Fruit fly (Drosophila melanogaster): ENCODE measurements around the gene CG8028.

CG8028 gene

DNA sequence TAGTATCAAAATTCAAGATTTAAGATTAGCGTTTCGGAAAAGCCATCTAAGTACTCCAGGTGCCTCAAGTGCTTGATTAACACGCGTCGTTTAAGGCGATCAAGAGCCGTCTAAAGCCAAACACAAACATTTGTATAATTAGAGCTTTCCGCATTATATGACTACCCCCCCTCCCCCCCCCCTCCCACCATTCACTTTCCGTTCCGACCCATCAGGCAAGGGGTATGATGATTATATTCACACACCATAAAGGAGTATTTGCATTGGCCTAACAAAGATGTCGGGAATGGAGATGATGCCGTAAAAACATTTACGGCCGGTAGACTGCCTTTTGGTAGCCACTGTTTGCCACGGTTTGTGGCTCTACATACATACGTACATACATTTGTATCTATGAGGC lies 26.4 kb upstream of the CG8028 start (continued):
- TF ChIP-seq CG12391 (tag; optimal IDR thresholded peaks at IDR 0.05) = no peak
- TF ChIP-seq Optix (GFP tag; IDR thresholded peaks at IDR 0.05) = no peak
- TF ChIP-seq CG18599 (GFP tag; optimal IDR thresholded peaks at IDR 0.05) = peak; percentile 63
- TF ChIP-seq phol (tag; optimal IDR thresholded peaks at IDR 0.05) = no peak
- no peak for TF ChIP-seq CG16863 (GFP tag; optimal IDR thresholded peaks at IDR 0.05)
- TF ChIP-seq CG14050 (GFP tag; IDR thresholded peaks at IDR 0.05) = no peak
- TF ChIP-seq CG17802 (tag; optimal IDR thresholded peaks at IDR 0.05) = no peak
- TF ChIP-seq HmgZ (tag; optimal IDR thresholded peaks at IDR 0.05) = peak; percentile 1
- peak; percentile 31 for TF ChIP-seq grau (tag; optimal IDR thresholded peaks at IDR 0.05)
- TF ChIP-seq CG4360 (GFP tag; IDR thresholded peaks at IDR 0.05) = no peak
- TF ChIP-seq odd (GFP tag; optimal IDR thresholded peaks at IDR 0.05) = peak; percentile 27
- no peak for TF ChIP-seq HLHmδ (GFP tag; optimal IDR thresholded peaks at IDR 0.05)
- no peak for TF ChIP-seq Tbp (GFP tag; optimal IDR thresholded peaks at IDR 0.05)
- peak; percentile 9 for TF ChIP-seq CG9817 (tag; optimal IDR thresholded peaks at IDR 0.05)
- no peak for TF ChIP-seq Scr (GFP tag; IDR thresholded peaks at IDR 0.05; ENCODE audit: partially characterized antibody)
- no peak for TF ChIP-seq en (GFP tag; optimal IDR thresholded peaks at IDR 0.05)
- TF ChIP-seq CrebB (tag; optimal IDR thresholded peaks at IDR 0.05) = no peak
- peak; percentile 59 for TF ChIP-seq ATbp (GFP tag; optimal IDR thresholded peaks at IDR 0.05)
- TF ChIP-seq Chrac-16 (GFP tag; optimal IDR thresholded peaks at IDR 0.05) = no peak
- TF ChIP-seq sd (tag; optimal IDR thresholded peaks at IDR 0.05) = peak; percentile 21

DNA sequence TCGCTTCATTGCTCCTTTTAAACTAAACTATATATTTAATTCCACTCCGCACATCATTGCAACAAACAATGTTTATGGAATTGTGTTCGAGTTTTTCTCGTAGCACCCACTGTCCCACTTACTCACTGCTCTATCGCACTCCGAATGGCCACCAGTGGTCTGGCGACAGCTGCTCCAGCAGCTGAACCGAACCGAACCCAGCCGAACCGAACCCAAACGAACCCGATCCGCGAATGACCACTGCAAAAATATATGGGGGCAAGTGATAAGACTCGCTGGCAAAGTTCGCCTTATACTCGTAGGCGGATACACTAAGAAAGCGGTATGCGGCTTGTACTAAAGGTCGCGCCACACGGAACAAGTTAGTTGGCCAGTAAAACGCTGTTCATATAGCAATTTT lies 25.0 kb upstream of the CG8028 start:
- TF ChIP-seq sug (tag; optimal IDR thresholded peaks at IDR 0.05) (peak; percentile 40), CG10431 (GFP tag; optimal IDR thresholded peaks at IDR 0.05) (no peak), Deaf1 (tag; optimal IDR thresholded peaks at IDR 0.05) (peak; percentile 64), Ets65A (GFP tag) (peak; percentile 62), CG18262 (tag; optimal IDR thresholded peaks at IDR 0.05) (no peak), Poxn (GFP tag; IDR thresholded peaks at IDR 0.05) (no peak), mam (GFP tag; optimal IDR thresholded peaks at IDR 0.05) (no peak)

DNA sequence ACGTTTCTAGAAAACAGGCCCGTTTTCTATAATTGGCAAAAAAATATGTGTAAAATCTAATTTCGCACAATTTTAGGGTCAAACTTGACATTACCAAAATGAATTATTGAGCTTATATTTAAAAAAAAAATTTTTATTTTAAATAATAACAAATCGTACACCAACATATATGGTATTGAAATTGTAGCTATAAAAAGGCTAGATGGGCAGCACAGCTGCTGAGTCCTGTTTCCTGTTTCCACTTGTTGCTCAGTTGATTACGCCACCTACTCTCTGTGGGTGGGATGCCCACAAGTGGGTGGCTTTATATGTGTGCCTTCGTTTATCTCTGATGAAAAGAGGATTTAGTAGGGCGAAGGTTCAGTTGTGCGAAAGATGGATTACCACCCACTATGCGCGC lies 19.2 kb upstream of the CG8028 start:
- TF ChIP-seq cas (GFP tag; IDR thresholded peaks at IDR 0.05) = no peak
- peak; percentile 69 for TF ChIP-seq scrt (GFP tag; optimal IDR thresholded peaks at IDR 0.05)
- peak; percentile 73 for TF ChIP-seq Sry-β (GFP tag; optimal IDR thresholded peaks at IDR 0.05)
- TF ChIP-seq ftz-f1 (GFP tag; optimal IDR thresholded peaks at IDR 0.05) = no peak
- TF ChIP-seq CG18262 (tag; optimal IDR thresholded peaks at IDR 0.05) = no peak
- no peak for TF ChIP-seq CG7372 (GFP tag; IDR thresholded peaks at IDR 0.05)
- no peak for TF ChIP-seq Mad (GFP tag; optimal IDR thresholded peaks at IDR 0.05)
- no peak for TF ChIP-seq slp2 (GFP tag; optimal IDR thresholded peaks at IDR 0.05)
- TF ChIP-seq CG11560 (tag; IDR thresholded peaks at IDR 0.05) = no peak

DNA sequence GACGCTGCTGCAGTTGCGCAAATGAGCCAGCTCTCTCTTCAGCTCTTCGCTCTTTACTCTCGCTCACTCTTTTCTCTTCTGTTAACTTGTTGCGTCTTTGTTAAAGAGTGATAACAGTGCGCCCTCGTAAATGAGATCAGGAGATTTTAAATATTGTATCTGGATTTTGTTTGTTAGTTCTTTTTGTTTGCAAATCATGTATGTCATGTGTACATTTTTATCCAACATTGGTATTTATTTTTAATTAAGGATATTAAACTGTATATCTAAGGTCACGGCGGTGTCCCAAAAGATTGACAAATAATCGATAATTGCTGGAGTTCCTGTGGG lies 18.6 kb upstream of the CG8028 start:
- no peak for TF ChIP-seq Tbp (GFP tag; optimal IDR thresholded peaks at IDR 0.05)
- TF ChIP-seq wek (GFP tag; optimal IDR thresholded peaks at IDR 0.05) = peak; percentile 3
- TF ChIP-seq ash1 (GFP tag; optimal IDR thresholded peaks at IDR 0.05) = no peak
- TF ChIP-seq CG8089 (GFP tag; optimal IDR thresholded peaks at IDR 0.05) = no peak
- peak; percentile 39 for TF ChIP-seq CG2120 (GFP tag; optimal IDR thresholded peaks at IDR 0.05)
- no peak for TF ChIP-seq Antp (GFP tag; optimal IDR thresholded peaks at IDR 0.05)
- peak; percentile 52 for TF ChIP-seq CG7839 (tag; optimal IDR thresholded peaks at IDR 0.05)
- TF ChIP-seq NC2β (GFP tag; optimal IDR thresholded peaks at IDR 0.05) = peak; percentile 14
- TF ChIP-seq CHES-1-like (GFP tag; optimal IDR thresholded peaks at IDR 0.05) = peak; percentile 2
- TF ChIP-seq stwl (tag; optimal IDR thresholded peaks at IDR 0.05) = peak; percentile 12
- TF ChIP-seq dmrt99B (tag; optimal IDR thresholded peaks at IDR 0.05) = peak; percentile 42
- TF ChIP-seq GATAe (GFP tag; conservative IDR thresholded peaks at IDR 0.05) = no peak
- TF ChIP-seq CG32767 (GFP tag; IDR thresholded peaks at IDR 0.05) = no peak
- TF ChIP-seq tgo (GFP tag; IDR thresholded peaks at IDR 0.05) = peak; percentile 30; the same call in 1 of the 3 replicates
- TF ChIP-seq CG15514 (GFP tag; optimal IDR thresholded peaks at IDR 0.05) = no peak
- TF ChIP-seq MTF-1 (GFP tag; optimal IDR thresholded peaks at IDR 0.05; ENCODE audit: borderline replicate concordance) = peak; percentile 23
